Worm (Caenorhabditis elegans) whole organism, early embryonic: ENCODE results near the gene bath-31.

Source experiments
- B0310.2 ChIP-seq: sonication (generic microtip); optimal IDR thresholded peaks from 2 replicates; lab custom pipeline; 2016; ENCODE audit warnings: mild to moderate bottlenecking, missing genetic modification characterization, missing compliant biosample characterization
- F13C5.2 ChIP-seq: sonication (generic microtip); optimal IDR thresholded peaks from 2 replicates; lab custom pipeline; 2017; ENCODE audit warnings: mild to moderate bottlenecking, missing genetic modification characterization, inconsistent platforms, missing compliant biosample characterization
- aly-1 ChIP-seq: sonication (generic microtip); optimal IDR thresholded peaks from 2 replicates; lab custom pipeline; 2016; ENCODE audit warnings: missing genetic modification characterization, missing compliant biosample characterization
- ama-1 ChIP-seq: fragments of 150-350 bp; optimal IDR thresholded peaks from 2 replicates; lab custom pipeline; 2014
- ceh-36 ChIP-seq: sonication (generic microtip); optimal IDR thresholded peaks from 2 replicates; lab custom pipeline; 2016; ENCODE audit warnings: missing genetic modification characterization, inconsistent platforms, missing compliant biosample characterization
- ets-7 ChIP-seq: sonication (generic microtip); optimal IDR thresholded peaks from 2 replicates; lab custom pipeline; 2016; ENCODE audit warnings: missing genotype, missing genetic modification characterization, missing compliant biosample characterization
- flt-1 ChIP-seq: fragments of 200-800 bp; sonication (Bioruptor generic); IDR thresholded peaks from 2 replicates; pipeline ENCODE4 v1.3.6; 2022; ENCODE audit warnings: missing genetic modification characterization, missing compliant biosample characterization
- hmbx-1 ChIP-seq: sonication (generic microtip); optimal IDR thresholded peaks from 2 replicates; lab custom pipeline; 2016; ENCODE audit warnings: mild to moderate bottlenecking, missing genetic modification characterization, missing compliant biosample characterization
- hnd-1 ChIP-seq: sonication (generic microtip); optimal IDR thresholded peaks from 2 replicates; lab custom pipeline; 2016; ENCODE audit warnings: missing genetic modification characterization, missing compliant biosample characterization
- pes-1 ChIP-seq: fragments of 200-800 bp; sonication (Bioruptor generic); IDR thresholded peaks from 2 replicates; pipeline ENCODE4 v1.3.6; 2022; ENCODE audit warnings: missing genetic modification reagents, missing genetic modification characterization, missing compliant biosample characterization
- tbx-37 ChIP-seq: fragments of 200-800 bp; sonication (Bioruptor generic); conservative IDR thresholded peaks from 2 replicates; pipeline ENCODE4 v1.3.6; 2022; ENCODE audit warnings: missing genetic modification reagents, missing genetic modification characterization, missing compliant biosample characterization

DNA sequence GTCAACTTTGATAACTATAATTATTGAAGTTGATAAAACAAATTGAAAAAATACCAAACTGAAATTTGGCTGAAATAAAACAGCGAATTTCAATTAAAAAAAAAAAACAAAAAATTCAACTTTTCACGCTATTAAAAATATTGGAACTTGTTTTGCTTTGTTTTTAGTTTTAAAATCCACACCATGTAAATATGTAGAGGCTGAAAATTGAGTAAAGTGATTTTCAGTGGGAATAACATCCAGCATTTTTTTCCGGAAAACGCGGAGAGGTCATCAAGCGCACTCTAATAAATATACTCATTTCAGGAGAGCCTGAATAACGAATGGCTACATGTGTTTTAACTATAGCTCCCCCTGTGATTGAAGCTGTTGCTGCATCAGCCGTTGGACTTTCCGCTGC is 21.8 kb downstream of the bath-31 start, which contains the start of gene rcd-1:
- TF ChIP-seq ets-7 = no peak
- TF ChIP-seq flt-1 (GFP tag; lab: Robert Waterston, UW) = no peak
- TF ChIP-seq B0310.2 (tag; lab: Kevin White, UChicago) = no peak
- TF ChIP-seq ama-1 (lab: Kevin White, UChicago) = no peak
- TF ChIP-seq aly-1 (tag; lab: Kevin White, UChicago) = no peak
- no peak for TF ChIP-seq ceh-36
- TF ChIP-seq F13C5.2 (tag; lab: Kevin White, UChicago) = no peak
- no peak for TF ChIP-seq hnd-1 (tag; lab: Kevin White, UChicago)
- TF ChIP-seq hmbx-1 (tag; lab: Kevin White, UChicago) = no peak
- TF ChIP-seq pes-1 (GFP tag; lab: Robert Waterston, UW) = no peak
- no peak for TF ChIP-seq tbx-37 (GFP tag; lab: Robert Waterston, UW)
